Fruit fly (Drosophila melanogaster) whole organism, embryonic: ENCODE data around the gene Ptp10D.

Source experiments
- CG10366 ChIP-seq: fragments of 200-800 bp; sonication (Bioruptor generic); IDR thresholded peaks from 2 replicates; pipeline ENCODE4 v1.3.6; 2022; ENCODE audit warnings: missing biosample characterization, missing genetic modification characterization
- CG11723 ChIP-seq: fragments of 200-800 bp; sonication (Bioruptor generic); optimal IDR thresholded peaks from 2 replicates; lab custom pipeline; 2017; ENCODE audit warnings: missing biosample characterization, mild to moderate bottlenecking, missing genetic modification characterization
- CG12744 ChIP-seq: fragments of 200-800 bp; sonication (Bioruptor generic); optimal IDR thresholded peaks from 2 replicates; lab custom pipeline; 2016; ENCODE audit warnings: missing biosample characterization, missing genetic modification characterization
- CG15479 ChIP-seq: fragments of 200-800 bp; sonication (Bioruptor generic); optimal IDR thresholded peaks from 3 replicates; lab custom pipeline; 2019; ENCODE audit warnings: missing biosample characterization, mild to moderate bottlenecking, missing genetic modification characterization, moderate library complexity
- CG1603 ChIP-seq: fragments of 200-800 bp; sonication (Bioruptor generic); optimal IDR thresholded peaks from 2 replicates; lab custom pipeline; 2019; ENCODE audit warnings: missing biosample characterization, mild to moderate bottlenecking, missing genetic modification characterization, moderate library complexity
- CG17361 ChIP-seq: fragments of 200-800 bp; sonication (Bioruptor generic); IDR thresholded peaks from 3 replicates; pipeline ENCODE4 v1.3.6; 2022; ENCODE audit warnings: missing biosample characterization, missing genetic modification characterization
- CG1792 ChIP-seq: fragments of 200-800 bp; sonication (Bioruptor generic); optimal IDR thresholded peaks from 2 replicates; lab custom pipeline; 2016; ENCODE audit warnings: missing biosample characterization, missing genetic modification characterization
- CG4282 ChIP-seq: fragments of 200-800 bp; sonication (Bioruptor generic); optimal IDR thresholded peaks from 2 replicates; lab custom pipeline; 2016; ENCODE audit warnings: missing biosample characterization, missing genetic modification characterization
- CG4707 ChIP-seq: fragments of 200-800 bp; sonication (Bioruptor generic); optimal IDR thresholded peaks from 2 replicates; lab custom pipeline; 2018; ENCODE audit warnings: missing biosample characterization, mild to moderate bottlenecking, missing genetic modification characterization, moderate library complexity
- CG4820 ChIP-seq: fragments of 200-800 bp; sonication (Bioruptor generic); optimal IDR thresholded peaks from 3 replicates; lab custom pipeline; 2016; ENCODE audit warnings: missing biosample characterization, missing genetic modification characterization
- CG6854 ChIP-seq: fragments of 200-800 bp; sonication (Bioruptor generic); optimal IDR thresholded peaks from 3 replicates; lab custom pipeline; 2017; ENCODE audit warnings: missing biosample characterization, mild to moderate bottlenecking, missing genetic modification characterization
- CG8944 ChIP-seq: fragments of 200-800 bp; sonication (Bioruptor generic); optimal IDR thresholded peaks from 3 replicates; lab custom pipeline; 2016; ENCODE audit warnings: missing biosample characterization, missing genetic modification characterization
- CG9609 ChIP-seq: fragments of 200-800 bp; sonication (Bioruptor generic); optimal IDR thresholded peaks from 3 replicates; lab custom pipeline; 2016; ENCODE audit warnings: missing biosample characterization, missing genetic modification characterization
- CrebB ChIP-seq: fragments of 200-800 bp; sonication (Bioruptor generic); optimal IDR thresholded peaks from 3 replicates; lab custom pipeline; 2018; ENCODE audit warnings: missing biosample characterization, mild to moderate bottlenecking, missing genetic modification characterization
- Dbx ChIP-seq: fragments of 200-800 bp; sonication (Bioruptor generic); IDR thresholded peaks from 3 replicates; pipeline ENCODE4 v1.3.6; 2022; ENCODE audit warnings: missing biosample characterization, missing genetic modification characterization
- Dfd ChIP-seq, 2 experiments: fragments of >200 bp; optimal IDR thresholded peaks; 2 replicates each; lab custom pipeline; 2017; ENCODE audit warnings: missing biosample characterization in 2 of 2, missing genetic modification characterization in 2 of 2
- Dref ChIP-seq: fragments of 200-800 bp; sonication (Bioruptor generic); IDR thresholded peaks from 2 replicates; pipeline ENCODE4 v1.3.6; 2022; ENCODE audit warnings: missing biosample characterization, missing genetic modification characterization
- E2f2 ChIP-seq: fragments of 200-800 bp; sonication (Bioruptor generic); IDR thresholded peaks from 2 replicates; pipeline ENCODE4 v1.3.6; 2022; ENCODE audit warnings: missing biosample characterization, missing genetic modification characterization
- Ets65A ChIP-seq: fragments of 200-800 bp; sonication (Bioruptor generic); peaks from one replicate; lab custom pipeline; 2016; ENCODE audit warnings: missing biosample characterization, missing genetic modification characterization
- HHEX ChIP-seq: fragments of 200-800 bp; sonication (Bioruptor generic); optimal IDR thresholded peaks from 3 replicates; lab custom pipeline; 2017; ENCODE audit warnings: missing biosample characterization, mild to moderate bottlenecking, missing genetic modification characterization, missing genetic modification reagents
- HLH4C ChIP-seq: fragments of 200-800 bp; sonication (Bioruptor generic); IDR thresholded peaks from 3 replicates; pipeline ENCODE4 v1.3.6; 2022; ENCODE audit warnings: missing biosample characterization, missing genetic modification characterization; ENCODE audit not compliant: partially characterized antibody
- HLH54F ChIP-seq: fragments of 200-800 bp; sonication (Bioruptor generic); optimal IDR thresholded peaks from 3 replicates; lab custom pipeline; 2016; ENCODE audit warnings: missing biosample characterization, missing genetic modification characterization
- HmgZ ChIP-seq: fragments of 200-800 bp; sonication (Bioruptor generic); optimal IDR thresholded peaks from 2 replicates; lab custom pipeline; 2018; ENCODE audit warnings: missing biosample characterization, mild to moderate bottlenecking, missing genetic modification characterization
- Hr78 ChIP-seq, 2 experiments: fragments of 200-800 bp in 1 of 2; fragments of >200 bp in 1 of 2; sonication (Bioruptor generic) in 1 of 2; optimal IDR thresholded peaks; 2 replicates each; lab custom pipeline; 2017 to 2019; ENCODE audit warnings: missing biosample characterization in 2 of 2, missing genetic modification characterization in 2 of 2, mild to moderate bottlenecking in 1 of 2, moderate library complexity in 1 of 2
- Nf-YA ChIP-seq: fragments of 200-800 bp; sonication (Bioruptor generic); IDR thresholded peaks from 2 replicates; pipeline ENCODE4 v1.3.6; 2022; ENCODE audit warnings: missing biosample characterization, missing genetic modification characterization
- Opbp ChIP-seq: fragments of 200-800 bp; sonication (Bioruptor generic); IDR thresholded peaks from 3 replicates; pipeline ENCODE4 v1.3.6; 2022; ENCODE audit warnings: missing biosample characterization, missing genetic modification characterization; ENCODE audit not compliant: partially characterized antibody
- Scr ChIP-seq: fragments of 200-800 bp; sonication (Bioruptor generic); IDR thresholded peaks from 2 replicates; pipeline ENCODE4 v1.3.6; 2022; ENCODE audit warnings: missing biosample characterization, missing genetic modification characterization; ENCODE audit not compliant: partially characterized antibody
- Stat92E ChIP-seq, 3 experiments: fragments of >200 bp in 2 of 3; fragments of 200-800 bp in 1 of 3; sonication (Bioruptor generic) in 1 of 3; optimal IDR thresholded peaks; 2 replicates each; lab custom pipeline; 2017 to 2019; ENCODE audit warnings: missing biosample characterization in 3 of 3, missing genetic modification characterization in 3 of 3, mild to moderate bottlenecking in 1 of 3, moderate library complexity in 1 of 3
- bab2 ChIP-seq: fragments of 200-800 bp; sonication (Bioruptor generic); optimal IDR thresholded peaks from 2 replicates; lab custom pipeline; 2016; ENCODE audit warnings: missing biosample characterization, missing genetic modification characterization
- br ChIP-seq: fragments of >200 bp; optimal IDR thresholded peaks from 2 replicates; lab custom pipeline; 2017
- cad ChIP-seq: fragments of >200 bp; optimal IDR thresholded peaks from 2 replicates; lab custom pipeline; 2017; ENCODE audit warnings: missing biosample characterization, missing genetic modification characterization
- caup ChIP-seq: fragments of 200-800 bp; sonication (Bioruptor generic); optimal IDR thresholded peaks from 3 replicates; lab custom pipeline; 2017; ENCODE audit warnings: missing biosample characterization, mild to moderate bottlenecking, missing genetic modification characterization, moderate library complexity; ENCODE audit not compliant: severe bottlenecking
- en ChIP-seq: fragments of 200-800 bp; sonication (Bioruptor generic); optimal IDR thresholded peaks from 2 replicates; lab custom pipeline; 2016; ENCODE audit warnings: missing biosample characterization, missing genetic modification characterization
- fd3F ChIP-seq: fragments of 200-800 bp; sonication (Bioruptor generic); optimal IDR thresholded peaks from 2 replicates; lab custom pipeline; 2018; ENCODE audit warnings: missing biosample characterization, mild to moderate bottlenecking, missing genetic modification characterization, moderate library complexity
- insv ChIP-seq, 2 experiments: fragments of 200-800 bp; sonication (Bioruptor generic); optimal IDR thresholded peaks; 3 replicates each; lab custom pipeline; 2016 to 2018; ENCODE audit warnings: missing biosample characterization in 2 of 2, missing genetic modification characterization in 2 of 2
- jing ChIP-seq: fragments of 200-800 bp; sonication (Bioruptor generic); optimal IDR thresholded peaks from 2 replicates; lab custom pipeline; 2018; ENCODE audit warnings: missing biosample characterization, mild to moderate bottlenecking, missing genetic modification characterization
- kay ChIP-seq: fragments of 200-800 bp; sonication (Bioruptor generic); optimal IDR thresholded peaks from 2 replicates; lab custom pipeline; 2016; ENCODE audit warnings: missing biosample characterization, missing genetic modification characterization
- ken ChIP-seq: fragments of 200-800 bp; sonication (Bioruptor generic); IDR thresholded peaks from 3 replicates; pipeline ENCODE4 v1.3.6; 2022; ENCODE audit warnings: missing biosample characterization, missing genetic modification characterization
- lola ChIP-seq, 3 experiments: fragments of >200 bp in 2 of 3; fragments of 200-800 bp in 1 of 3; sonication (Bioruptor generic) in 1 of 3; optimal IDR thresholded peaks; 2 replicates each; lab custom pipeline; 2017 to 2019; ENCODE audit warnings: missing biosample characterization in 3 of 3, missing genetic modification characterization in 3 of 3, mild to moderate bottlenecking in 1 of 3, moderate library complexity in 1 of 3
- luna ChIP-seq: fragments of 200-800 bp; sonication (Bioruptor generic); optimal IDR thresholded peaks from 2 replicates; lab custom pipeline; 2016; ENCODE audit warnings: missing biosample characterization, missing genetic modification characterization
- maf-S ChIP-seq: fragments of 200-800 bp; sonication (Bioruptor generic); optimal IDR thresholded peaks from 2 replicates; lab custom pipeline; 2016; ENCODE audit warnings: missing biosample characterization, missing genetic modification characterization
- nerfin-1 ChIP-seq: fragments of 200-800 bp; sonication (Bioruptor generic); optimal IDR thresholded peaks from 3 replicates; lab custom pipeline; 2019; ENCODE audit warnings: missing biosample characterization, mild to moderate bottlenecking, missing genetic modification characterization, moderate library complexity
- sim ChIP-seq: fragments of 200-800 bp; sonication (Bioruptor generic); IDR thresholded peaks from 2 replicates; pipeline ENCODE4 v1.3.6; 2022; ENCODE audit warnings: missing biosample characterization, missing genetic modification characterization
- tna ChIP-seq: fragments of 200-800 bp; sonication (Bioruptor generic); IDR thresholded peaks from 2 replicates; pipeline ENCODE4 v1.3.6; 2022; ENCODE audit warnings: missing biosample characterization, missing genetic modification characterization; ENCODE audit not compliant: partially characterized antibody
- trh ChIP-seq: fragments of 200-800 bp; sonication (Bioruptor generic); optimal IDR thresholded peaks from 2 replicates; lab custom pipeline; 2016; ENCODE audit warnings: missing biosample characterization, missing genetic modification characterization
- ttk ChIP-seq: fragments of 200-800 bp; sonication (Bioruptor generic); IDR thresholded peaks from 2 replicates; pipeline ENCODE4 v2.1.2; 2022; ENCODE audit warnings: missing biosample characterization, missing genetic modification characterization
- twi ChIP-seq: fragments of 200-800 bp; optimal IDR thresholded peaks from 2 replicates; lab custom pipeline; 2019; ENCODE audit warnings: missing biosample characterization, mild to moderate bottlenecking, missing genetic modification characterization, moderate library complexity
- tx ChIP-seq: fragments of 200-800 bp; sonication (Bioruptor generic); optimal IDR thresholded peaks from 2 replicates; lab custom pipeline; 2016; ENCODE audit warnings: missing biosample characterization, missing genetic modification characterization
- unc-4 ChIP-seq: fragments of 200-800 bp; sonication (Bioruptor generic); IDR thresholded peaks from 2 replicates; pipeline ENCODE4 v1.3.6; 2022; ENCODE audit warnings: missing biosample characterization, missing genetic modification characterization; ENCODE audit not compliant: partially characterized antibody

Gene Ptp10D

DNA sequence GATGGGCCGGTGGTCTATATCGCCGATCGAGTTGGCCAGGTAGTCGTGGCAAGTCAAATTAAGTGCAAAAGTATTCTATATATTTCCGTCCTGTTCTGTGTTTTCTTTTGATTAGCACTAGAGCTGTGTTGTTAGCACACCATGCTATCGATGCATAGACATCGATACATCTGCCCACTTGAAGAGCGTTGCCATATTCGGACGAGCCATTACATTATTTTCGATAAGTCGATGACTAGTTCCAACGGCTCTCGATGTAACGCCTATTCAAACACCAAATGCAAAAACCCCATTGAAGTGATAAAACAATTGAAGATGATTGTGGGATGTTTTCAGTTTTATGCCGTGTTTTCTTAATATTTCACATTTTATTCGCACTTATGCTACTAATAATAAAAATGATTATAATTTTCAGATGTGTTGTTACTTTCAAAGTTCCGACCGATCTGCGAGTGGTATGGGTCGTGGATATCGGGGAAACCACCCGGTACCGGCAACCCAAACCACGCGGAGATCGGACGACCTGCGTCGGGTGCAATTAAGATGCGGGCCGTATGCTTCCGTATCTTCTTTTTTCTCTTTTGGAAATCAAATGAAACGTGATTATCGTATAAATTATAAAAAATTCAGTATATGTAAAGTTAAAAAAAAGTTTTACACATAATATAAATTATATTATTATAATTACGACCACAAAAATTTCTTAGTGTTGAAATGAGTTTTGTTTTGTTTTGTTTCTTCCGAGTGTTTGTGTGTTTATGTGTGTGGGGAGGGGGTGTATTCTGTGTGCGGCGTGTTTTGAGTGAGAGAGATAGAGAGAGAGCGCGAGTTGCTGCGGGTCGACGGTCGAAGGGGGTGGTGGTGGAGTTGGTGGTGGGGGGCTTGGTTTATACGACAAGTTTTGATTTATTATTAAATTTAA, 88.2 kb downstream of the Ptp10D start, which contains the start of gene FucT6 (continued):
- TF ChIP-seq unc-4 (peak; percentile 85), Ets65A (GFP tag; lab: Kevin White, UChicago) (no peak), lola (GFP tag; optimal IDR thresholded peaks at IDR 0.05; lab: Kevin White, UChicago) (no peak), CG17361 (GFP tag; lab: Robert Waterston, UW) (no peak; the same call in 2 of the 3 replicates), HLH54F (GFP tag; lab: Kevin White, UChicago) (peak; percentile 5), kay (GFP tag; lab: Kevin White, UChicago) (no peak), sim (no peak), CG8944 (no peak), E2f2 (peak; percentile 78), ttk (no peak), trh (no peak), bab2 (GFP tag; lab: Kevin White, UChicago) (no peak), Dref (GFP tag; lab: Robert Waterston, UW) (peak; percentile 98), CG4707 (GFP tag; lab: Kevin White, UChicago) (no peak), insv (GFP tag; optimal IDR thresholded peaks at IDR 0.05; lab: Kevin White, UChicago) (no peak), HLH4C (GFP tag; lab: Robert Waterston, UW) (peak; percentile 87), CG6854 (GFP tag; lab: Kevin White, UChicago) (peak; percentile 5), fd3F (GFP tag; lab: Kevin White, UChicago) (no peak), Hr78 (GFP tag; optimal IDR thresholded peaks at IDR 0.05; lab: Kevin White, UChicago) (no peak), maf-S (GFP tag; lab: Kevin White, UChicago) (no peak), CG4282 (GFP tag; lab: Kevin White, UChicago) (no peak), tx (GFP tag; lab: Kevin White, UChicago) (no peak), Dfd (GFP tag; optimal IDR thresholded peaks at IDR 0.05; lab: Kevin White, UChicago) (no peak), CrebB (tag; lab: Kevin White, UChicago) (no peak), HHEX (GFP tag; lab: Kevin White, UChicago) (no peak), twi (no peak), br (lab: Kevin White, UChicago) (no peak), ken (GFP tag; lab: Robert Waterston, UW) (no peak), Dbx (GFP tag; lab: Robert Waterston, UW) (no peak), CG9609 (no peak), CG4820 (GFP tag; lab: Kevin White, UChicago) (no peak), nerfin-1 (tag; lab: Kevin White, UChicago) (no peak), CG10366 (GFP tag; lab: Robert Waterston, UW) (no peak), CG15479 (GFP tag; lab: Kevin White, UChicago) (no peak), HmgZ (tag; lab: Kevin White, UChicago) (peak; percentile 61), Stat92E (GFP tag; optimal IDR thresholded peaks at IDR 0.05; lab: Kevin White, UChicago) (no peak), CG1603 (no peak), CG12744 (GFP tag; lab: Kevin White, UChicago) (no peak), Scr (GFP tag; lab: Robert Waterston, UW) (peak; percentile 83), jing (GFP tag; lab: Kevin White, UChicago) (no peak), Nf-YA (no peak), CG1792 (GFP tag; lab: Kevin White, UChicago) (no peak), Opbp (GFP tag; lab: Robert Waterston, UW) (peak; percentile 92), CG11723 (GFP tag; lab: Kevin White, UChicago) (no peak), en (GFP tag; lab: Kevin White, UChicago) (no peak), cad (GFP tag; lab: Kevin White, UChicago) (no peak), caup (GFP tag; lab: Kevin White, UChicago) (peak; percentile 11), tna (peak; percentile 88), luna (GFP tag; lab: Kevin White, UChicago) (no peak)
